Worm (Caenorhabditis elegans): ENCODE measurements around the gene srh-23.

ce11 chrV:4924618-4925017 lies 3.7 kb downstream of the srh-23 start, which contains the start of gene srh-20:
- TF ChIP-seq ref-1 (GFP tag; conservative IDR thresholded peaks at IDR 0.05) (no peak), ztf-29 (GFP tag; IDR thresholded peaks at IDR 0.05) (no peak), ztf-23 (GFP tag; IDR thresholded peaks at IDR 0.05) (no peak), klf-2 (GFP tag; conservative IDR thresholded peaks at IDR 0.05) (no peak), flt-1 (GFP tag; IDR thresholded peaks at IDR 0.05) (no peak), T22C8.4 (GFP tag; IDR thresholded peaks at IDR 0.05) (no peak), med-1 (GFP tag; optimal IDR thresholded peaks at IDR 0.05; ENCODE audit: insufficient read depth) (no peak)
